Fruit fly (Drosophila melanogaster) whole organism, embryonic: ENCODE results near the gene CG11382.

Source experiments
- CG17568 ChIP-seq: fragments of 200-800 bp; sonication (Bioruptor generic); optimal IDR thresholded peaks from 2 replicates; lab custom pipeline; 2018; ENCODE audit warnings: missing biosample characterization, mild to moderate bottlenecking, missing genetic modification characterization, moderate library complexity
- CG6683 ChIP-seq: fragments of 200-800 bp; sonication (Bioruptor generic); optimal IDR thresholded peaks from 2 replicates; lab custom pipeline; 2017; ENCODE audit warnings: missing biosample characterization, mild to moderate bottlenecking, missing genetic modification characterization, missing genetic modification reagents

DNA sequence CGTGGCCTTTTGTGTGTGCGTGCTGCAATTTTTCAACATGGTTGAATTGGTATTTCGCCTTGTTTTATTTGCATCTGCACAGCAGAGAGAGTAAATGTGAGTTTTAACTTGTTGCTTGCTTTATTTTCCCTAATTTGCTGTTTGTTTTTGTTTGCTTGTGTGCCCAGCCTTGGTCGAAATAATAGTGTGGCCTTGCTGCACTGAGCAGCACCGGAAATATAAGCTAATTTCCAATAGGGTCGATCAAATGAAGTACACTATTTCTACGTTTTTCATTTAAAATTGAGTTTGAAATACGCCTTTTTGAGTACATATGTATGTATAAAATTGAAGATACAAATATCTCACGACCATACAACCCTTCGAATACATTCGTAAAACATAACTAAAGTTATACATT lies 6.9 kb downstream of the CG11382 start:
- TF ChIP-seq CG6683 (GFP tag; lab: Kevin White, UChicago): no peak
- no peak for TF ChIP-seq CG17568
